Fruit fly (Drosophila melanogaster): ENCODE data around the gene Nepl13.

DNA sequence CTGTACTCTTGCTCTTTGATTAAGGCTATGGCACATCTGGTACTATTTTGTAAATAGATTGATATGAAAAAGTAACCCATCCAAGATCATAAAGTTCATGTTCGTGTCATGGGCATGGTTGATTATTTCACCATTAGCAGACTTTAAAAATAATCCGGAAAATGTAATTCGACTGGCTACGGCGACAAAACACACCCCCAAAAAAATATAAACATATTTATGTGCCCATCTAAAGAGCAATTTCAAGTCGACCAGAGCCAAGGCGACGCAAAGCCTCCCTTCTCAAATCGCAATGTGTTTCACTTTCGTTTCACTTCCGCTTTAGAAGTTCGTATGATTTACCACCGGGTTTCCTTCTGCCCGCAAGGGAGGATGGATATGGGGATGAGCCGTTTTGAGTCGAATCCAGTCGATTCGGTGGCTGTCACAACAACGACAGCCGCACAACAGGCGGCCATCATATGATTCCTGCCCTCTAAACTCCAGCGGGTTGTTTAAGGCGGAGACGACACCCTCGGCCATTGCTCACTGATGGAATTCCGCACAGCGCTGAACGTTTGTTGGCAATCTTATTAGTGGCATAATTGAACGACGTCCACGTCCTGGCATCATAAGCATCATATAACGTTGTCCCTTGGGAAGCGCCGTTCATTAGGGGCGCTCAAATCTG, 41.8 kb downstream of the Nepl13 start:
- TF ChIP-seq CG8478 (optimal IDR thresholded peaks at IDR 0.05) (no peak), CTCF (optimal IDR thresholded peaks at IDR 0.05) (no peak)

Measured in S2 (cell line).